Fruit fly (Drosophila melanogaster): ENCODE results near the gene CG4553.

Gene CG4553

DNA sequence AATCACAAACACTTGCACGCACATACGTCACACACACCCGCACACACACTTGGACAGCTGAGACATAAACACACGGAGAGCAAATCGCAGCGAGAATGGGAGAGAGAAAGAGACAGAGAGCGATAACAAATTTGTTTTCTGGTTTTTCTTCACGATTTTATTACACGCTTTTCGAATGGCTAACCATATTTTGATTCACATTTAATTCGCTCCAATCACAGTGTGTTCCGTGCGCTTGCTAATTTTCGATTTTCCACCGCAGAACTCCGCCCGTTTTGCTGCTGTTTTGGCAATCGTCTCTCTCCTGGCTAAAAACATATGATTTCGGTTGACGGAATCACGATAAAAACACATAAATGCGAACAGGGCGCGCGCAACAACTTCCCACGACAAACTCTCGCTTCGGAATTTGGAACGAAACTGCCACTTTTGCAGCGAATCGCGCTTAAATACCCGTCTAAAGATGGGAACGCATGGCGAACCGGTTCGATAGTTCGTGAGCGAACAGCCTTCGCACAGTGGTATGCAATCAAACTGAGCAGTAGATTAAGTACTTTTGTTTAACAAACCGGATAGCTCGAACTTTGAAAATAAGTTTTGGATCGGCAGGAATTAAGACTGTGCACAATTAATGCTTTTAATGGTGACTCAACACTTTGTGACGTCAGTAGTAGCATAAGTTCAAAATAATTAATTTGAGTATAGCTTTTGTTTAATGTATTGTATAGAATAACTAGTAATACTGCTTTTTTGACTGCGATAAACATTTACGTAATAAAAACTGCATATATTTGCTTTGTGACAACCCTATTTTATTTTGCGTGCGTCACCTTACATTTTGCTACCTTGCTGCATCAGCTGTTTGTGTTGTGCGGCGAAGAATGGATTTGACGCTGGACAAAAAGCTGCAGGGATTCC is 3.8 kb downstream of the CG4553 start, which contains the start of the genes Fur1 and Vps33B (continued):
- TF ChIP-seq CG12104 (GFP tag; optimal IDR thresholded peaks at IDR 0.05), result peak; percentile 97
- TF ChIP-seq chinmo (GFP tag; IDR thresholded peaks at IDR 0.05; ENCODE audit: partially characterized antibody), result peak; percentile 85
- peak; percentile 64 for TF ChIP-seq CTCF (GFP tag; optimal IDR thresholded peaks at IDR 0.05)
- TF ChIP-seq CG3847 (GFP tag; IDR thresholded peaks at IDR 0.05), result peak; percentile 93
- TF ChIP-seq chn (GFP tag; optimal IDR thresholded peaks at IDR 0.05), result peak; percentile 99
- peak; percentile 78 for TF ChIP-seq CG7271 (tag; optimal IDR thresholded peaks at IDR 0.05)
- peak; percentile 95 for TF ChIP-seq Rfx (GFP tag; IDR thresholded peaks at IDR 0.05)
- TF ChIP-seq slp2 (GFP tag; optimal IDR thresholded peaks at IDR 0.05), result peak; percentile 97
- no peak for TF ChIP-seq CG7745 (tag; optimal IDR thresholded peaks at IDR 0.05)
- TF ChIP-seq Trl (optimal IDR thresholded peaks at IDR 0.05), result peak; percentile 75 to 95
- peak; percentile 98 for TF ChIP-seq Trl (GFP tag; optimal IDR thresholded peaks at IDR 0.05)
- TF ChIP-seq Abd-B (GFP tag; optimal IDR thresholded peaks at IDR 0.05), result peak; percentile 96
- TF ChIP-seq Hsf (GFP tag; optimal IDR thresholded peaks at IDR 0.05), result peak; percentile 99
- peak; percentile 97 for TF ChIP-seq CG9876 (GFP tag; optimal IDR thresholded peaks at IDR 0.05)
- TF ChIP-seq Ravus (GFP tag; IDR thresholded peaks at IDR 0.05), result peak; percentile 80
- peak; percentile 87 for TF ChIP-seq scrt (GFP tag; optimal IDR thresholded peaks at IDR 0.05)
- TF ChIP-seq HmgZ (tag; optimal IDR thresholded peaks at IDR 0.05), result peak; percentile 98
- peak; percentile 95 for TF ChIP-seq odd (GFP tag; optimal IDR thresholded peaks at IDR 0.05)
- peak; percentile 72 for TF ChIP-seq corto (GFP tag; optimal IDR thresholded peaks at IDR 0.05)
- TF ChIP-seq CG18599 (GFP tag; optimal IDR thresholded peaks at IDR 0.05), result peak; percentile 97
- peak; percentile 98 for TF ChIP-seq gem (tag; optimal IDR thresholded peaks at IDR 0.05)
- TF ChIP-seq Mes4 (GFP tag; optimal IDR thresholded peaks at IDR 0.05), result peak; percentile 97
- peak; percentile 64 for TF ChIP-seq fd102C (GFP tag; optimal IDR thresholded peaks at IDR 0.05)
- peak; percentile 97 for TF ChIP-seq ab (GFP tag; optimal IDR thresholded peaks at IDR 0.05)
- peak; percentile 88 for TF ChIP-seq amos (GFP tag; IDR thresholded peaks at IDR 0.05; ENCODE audit: partially characterized antibody)
- TF ChIP-seq CG17361 (GFP tag; IDR thresholded peaks at IDR 0.05), result peak; percentile 99
- peak; percentile 93 for TF ChIP-seq CG15011 (GFP tag; optimal IDR thresholded peaks at IDR 0.05)
- peak; percentile 89 for TF ChIP-seq sd (tag; optimal IDR thresholded peaks at IDR 0.05)
- TF ChIP-seq sqz (GFP tag; optimal IDR thresholded peaks at IDR 0.05), result peak; percentile 93
- peak; percentile 93 for TF ChIP-seq CG6254 (GFP tag; optimal IDR thresholded peaks at IDR 0.05)
- peak; percentile 95 for TF ChIP-seq her (GFP tag; optimal IDR thresholded peaks at IDR 0.05)
- peak; percentile 88 for TF ChIP-seq CG30020 (tag; optimal IDR thresholded peaks at IDR 0.05)
- peak; percentile 95 for TF ChIP-seq Drgx (GFP tag; IDR thresholded peaks at IDR 0.05)
- TF ChIP-seq ewg (GFP tag; optimal IDR thresholded peaks at IDR 0.05), result peak; percentile 94
- TF ChIP-seq CG6272 (GFP tag; IDR thresholded peaks at IDR 0.05), result peak; percentile 92
- TF ChIP-seq CG34224 (GFP tag; IDR thresholded peaks at IDR 0.05; ENCODE audit: partially characterized antibody), result peak; percentile 73
- peak; percentile 100 for TF ChIP-seq CG6689 (GFP tag; IDR thresholded peaks at IDR 0.05)
- TF ChIP-seq dm (GFP tag; optimal IDR thresholded peaks at IDR 0.05), result peak; percentile 96
- TF ChIP-seq CoRest (tag; optimal IDR thresholded peaks at IDR 0.05), result peak; percentile 98
- TF ChIP-seq repo (GFP tag; optimal IDR thresholded peaks at IDR 0.05), result peak; percentile 97
- TF ChIP-seq CG8281 (tag; optimal IDR thresholded peaks at IDR 0.05), result peak; percentile 83
- TF ChIP-seq CG4282 (GFP tag; optimal IDR thresholded peaks at IDR 0.05), result peak; percentile 98
- peak; percentile 96 for TF ChIP-seq Usf (GFP tag; optimal IDR thresholded peaks at IDR 0.05)
- TF ChIP-seq peb (GFP tag; IDR thresholded peaks at IDR 0.05), result peak; percentile 88
- TF ChIP-seq B-H1 (GFP tag; IDR thresholded peaks at IDR 0.05), result peak; percentile 92
- TF ChIP-seq dmrt99B (tag; optimal IDR thresholded peaks at IDR 0.05), result peak; percentile 97
- TF ChIP-seq CG4820 (GFP tag; optimal IDR thresholded peaks at IDR 0.05), result peak; percentile 97
- peak; percentile 94 for TF ChIP-seq gsb-n (tag; optimal IDR thresholded peaks at IDR 0.05)
- peak; percentile 99 for TF ChIP-seq tx (GFP tag; optimal IDR thresholded peaks at IDR 0.05)

Measured in whole organism, embryonic.